Worm (Caenorhabditis elegans): ENCODE data around the gene F07H5.13.

F07H5.13 gene

ce11 chrII:8788752-8789151 lies 1.6 kb upstream of the F07H5.13 start:
- TF ChIP-seq B0035.1 (tag; optimal IDR thresholded peaks at IDR 0.05) (no peak), ama-1 (optimal IDR thresholded peaks at IDR 0.05) (peak; percentile 53), ama-1 (GFP tag; optimal IDR thresholded peaks at IDR 0.05) (no peak), ekl-4 (GFP tag; IDR thresholded peaks at IDR 0.05) (no peak), Y79H2A.3 (GFP tag; conservative IDR thresholded peaks at IDR 0.05) (no peak), B0336.3 (GFP tag; IDR thresholded peaks at IDR 0.05) (no peak), hsf-1 (GFP tag; IDR thresholded peaks at IDR 0.05) (peak; percentile 35; the same call in 1 of the 2 replicates)

- TF ChIP-seq efl-1 (GFP tag; optimal IDR thresholded peaks at IDR 0.05) (no peak), nfya-1 (tag; optimal IDR thresholded peaks at IDR 0.05; ENCODE audit: borderline replicate concordance, insufficient read depth) (no peak), hmg-20 (GFP tag; IDR thresholded peaks at IDR 0.05) (no peak), zim-3 (tag; optimal IDR thresholded peaks at IDR 0.05) (no peak), F23B12.7 (tag; optimal IDR thresholded peaks at IDR 0.05; ENCODE audit: insufficient read depth) (no peak), zfh-2 (GFP tag; conservative IDR thresholded peaks at IDR 0.05) (no peak), tlf-1 (GFP tag; optimal IDR thresholded peaks at IDR 0.05) (no peak)
These were observed 2.3 kb downstream of the F07H5.13 start, which contains the start of gene idpa-2 for ce11 chrII:8792640-8793039. idpa-2 (minus strand) TSS chrII:8792740.

ce11 chrII:8794072-8794471 lies 3.7 kb downstream of the F07H5.13 start, which contains the start of gene F07H5.7:
F07H5.7 (minus strand) TSS chrII:8794172.
- TF ChIP-seq rcor-1 (GFP tag; IDR thresholded peaks at IDR 0.05), result no peak
- TF ChIP-seq nhr-90 (tag; optimal IDR thresholded peaks at IDR 0.05), result no peak
- TF ChIP-seq somi-1 (GFP tag; optimal IDR thresholded peaks at IDR 0.05), result no peak
- TF ChIP-seq lsy-27 (tag; optimal IDR thresholded peaks at IDR 0.05; ENCODE audit: borderline replicate concordance, insufficient read depth), result no peak
- no peak for TF ChIP-seq unc-130 (GFP tag; optimal IDR thresholded peaks at IDR 0.05)
- no peak for TF ChIP-seq snpc-4 (GFP tag; optimal IDR thresholded peaks at IDR 0.05)
- no peak for TF ChIP-seq snpc-4 (tag; optimal IDR thresholded peaks at IDR 0.05)

ce11 chrII:8795227-8795626 lies 4.9 kb downstream of the F07H5.13 start:
- TF ChIP-seq ZK185.1 (tag; optimal IDR thresholded peaks at IDR 0.05; ENCODE audit: poor library complexity, severe bottlenecking) (no peak), chd-7 (tag; optimal IDR thresholded peaks at IDR 0.05) (no peak), hrde-1 (tag; optimal IDR thresholded peaks at IDR 0.05; ENCODE audit: borderline replicate concordance) (no peak), F10E7.11 (tag; optimal IDR thresholded peaks at IDR 0.05) (no peak), sptf-2 (GFP tag; optimal IDR thresholded peaks at IDR 0.05) (no peak), nhr-179 (tag; optimal IDR thresholded peaks at IDR 0.05) (no peak), unc-62 (GFP tag; optimal IDR thresholded peaks at IDR 0.05) (no peak), madf-10 (tag; optimal IDR thresholded peaks at IDR 0.05) (no peak), lin-26 (GFP tag; IDR thresholded peaks at IDR 0.05) (no peak), ccch-3 (GFP tag; optimal IDR thresholded peaks at IDR 0.05) (no peak), gei-17 (GFP tag; optimal IDR thresholded peaks at IDR 0.05) (no peak), bed-2 (GFP tag; IDR thresholded peaks at IDR 0.05) (no peak)

ce11 chrII:8796391-8796790 lies 6.0 kb downstream of the F07H5.13 start:
- peak; percentile 94 for TF ChIP-seq K12H6.12 (tag; optimal IDR thresholded peaks at IDR 0.05)
- TF ChIP-seq madf-10 (tag; optimal IDR thresholded peaks at IDR 0.05), result peak; percentile 8
- no peak for TF ChIP-seq ceh-91 (GFP tag; IDR thresholded peaks at IDR 0.05)
- no peak for TF ChIP-seq F52B5.7 (tag; optimal IDR thresholded peaks at IDR 0.05)
- peak; percentile 63 for TF ChIP-seq somi-1 (GFP tag; optimal IDR thresholded peaks at IDR 0.05)
- peak; percentile 79 for TF ChIP-seq ceh-27 (GFP tag; optimal IDR thresholded peaks at IDR 0.05)
- TF ChIP-seq ZK185.1 (tag; optimal IDR thresholded peaks at IDR 0.05; ENCODE audit: poor library complexity, severe bottlenecking), result peak; percentile 31
- peak; percentile 26 for TF ChIP-seq attf-5 (GFP tag; optimal IDR thresholded peaks at IDR 0.05)
- TF ChIP-seq lin-26 (GFP tag; IDR thresholded peaks at IDR 0.05), result no peak
- peak; percentile 66 for TF ChIP-seq chd-7 (tag; optimal IDR thresholded peaks at IDR 0.05)
- peak; percentile 41; the same call in 1 of the 2 replicates for TF ChIP-seq egrh-3 (GFP tag; IDR thresholded peaks at IDR 0.05)
- TF ChIP-seq ztf-18 (tag; optimal IDR thresholded peaks at IDR 0.05), result peak; percentile 5
- 0 out of 2 replicates have a peak, but pooled peaks have one; percentile 17 for TF ChIP-seq hmg-20 (GFP tag; IDR thresholded peaks at IDR 0.05)
- no peak for TF ChIP-seq nfya-2 (GFP tag; IDR thresholded peaks at IDR 0.05)
- TF ChIP-seq C06A6.2 (GFP tag; conservative IDR thresholded peaks at IDR 0.05), result 0 out of 2 replicates have a peak, but pooled peaks have one; percentile 17
- TF ChIP-seq ekl-4 (GFP tag; IDR thresholded peaks at IDR 0.05), result no peak
